Fruit fly (Drosophila melanogaster) whole organism, pupa: ENCODE data around the gene Atg17.

Experiments used
- CG10348 ChIP-seq: fragments of 200-800 bp; sonication (Bioruptor generic); IDR thresholded peaks from 2 replicates; pipeline ENCODE4 v1.3.6; 2022; ENCODE audit warnings: missing biosample characterization, missing genetic modification characterization
- CG12605 ChIP-seq: fragments of 200-800 bp; sonication (Bioruptor generic); IDR thresholded peaks from 2 replicates; pipeline ENCODE4 v1.3.6; 2022; ENCODE audit warnings: missing biosample characterization, missing genetic modification characterization
- CG13204 ChIP-seq: fragments of 200-800 bp; sonication (Bioruptor generic); optimal IDR thresholded peaks from 2 replicates; lab custom pipeline; 2018; ENCODE audit warnings: missing biosample characterization, mild to moderate bottlenecking, missing genetic modification characterization, moderate library complexity
- CG15710 ChIP-seq: fragments of 200-800 bp; sonication (Bioruptor generic); optimal IDR thresholded peaks from 2 replicates; lab custom pipeline; 2018; ENCODE audit warnings: missing biosample characterization, mild to moderate bottlenecking, missing genetic modification characterization, moderate library complexity
- CG4496 ChIP-seq: fragments of 200-800 bp; sonication (Bioruptor generic); IDR thresholded peaks from 3 replicates; pipeline ENCODE4 v1.3.6; 2022; ENCODE audit warnings: missing biosample characterization, missing genetic modification characterization
- CG9948 ChIP-seq: fragments of 200-800 bp; sonication (Bioruptor generic); optimal IDR thresholded peaks from 2 replicates; lab custom pipeline; 2018; ENCODE audit warnings: missing biosample characterization, mild to moderate bottlenecking, missing genetic modification characterization, moderate library complexity
- EcR ChIP-seq: fragments of 200-800 bp; sonication (Bioruptor generic); optimal IDR thresholded peaks from 3 replicates; lab custom pipeline; 2019; ENCODE audit warnings: missing biosample characterization, missing genetic modification characterization, mild to moderate bottlenecking, moderate library complexity, missing genetic modification reagents

DNA sequence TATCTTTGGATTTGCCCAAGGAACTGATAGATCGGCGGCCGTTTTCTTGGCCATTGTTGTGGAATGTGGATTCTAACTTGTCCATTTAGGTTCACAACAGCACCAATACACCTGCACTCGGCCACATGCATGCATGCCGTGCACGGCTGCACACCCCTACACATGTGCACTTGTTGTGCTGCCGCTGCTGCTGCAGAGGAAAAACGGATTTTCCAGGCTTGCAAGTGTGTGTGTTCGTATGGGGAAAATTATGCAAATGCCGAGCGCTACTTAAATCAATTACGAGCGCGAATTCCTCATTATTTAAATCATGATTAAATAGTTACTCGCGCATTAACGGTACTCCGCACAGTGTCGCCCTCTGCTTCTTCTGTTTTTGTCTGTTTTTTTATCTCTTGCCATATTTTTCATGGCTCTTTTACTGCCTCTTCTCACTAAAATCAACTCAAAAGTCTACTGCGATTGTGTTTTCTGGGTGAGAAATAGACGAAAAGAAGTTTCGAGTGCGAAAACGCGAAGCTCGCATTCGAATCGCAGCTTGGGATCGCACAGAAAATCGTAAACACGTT is 15.1 kb downstream of the Atg17 start:
- TF ChIP-seq CG15710 (tag; lab: Kevin White, UChicago): no peak
- no peak for TF ChIP-seq CG12605 (GFP tag; lab: Robert Waterston, UW)
- TF ChIP-seq CG4496 (GFP tag; lab: Robert Waterston, UW): 0 out of 3 replicates have a peak, but pooled peaks have one; percentile 9
- no peak for TF ChIP-seq EcR
- no peak for TF ChIP-seq CG9948
- TF ChIP-seq CG13204 (GFP tag; lab: Kevin White, UChicago): no peak
- TF ChIP-seq CG10348 (GFP tag; lab: Robert Waterston, UW): no peak
